Worm (Caenorhabditis elegans): ENCODE results near the gene srg-68.
"Not testable (repeated sequence)": the region's sequence is repeated elsewhere in the genome, so short reads cannot be mapped to it uniquely, and the experiment has no call there.

Gene srg-68

DNA sequence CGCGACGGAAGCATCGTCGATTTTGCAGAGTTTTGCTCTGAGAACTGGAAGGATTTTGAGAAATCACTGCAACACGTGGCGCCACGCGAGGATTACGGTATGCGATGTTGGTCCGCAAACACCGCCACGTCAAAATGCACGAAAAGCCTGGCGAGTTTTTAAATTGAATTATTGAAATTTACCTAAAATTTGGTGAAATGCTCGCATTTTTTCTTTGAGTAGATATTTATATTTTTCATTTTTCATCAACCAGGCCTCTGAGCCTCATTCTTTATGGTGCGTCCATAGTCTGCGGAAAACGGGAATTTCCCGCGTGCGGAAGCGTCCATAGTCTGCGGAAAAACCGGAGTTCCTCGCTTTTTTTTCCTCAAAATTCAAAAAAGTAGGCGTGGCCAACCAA is 5.7 kb upstream of the srg-68 start, which contains the start of gene ZC317.7:
Gene ZC317.7 (minus strand): TSS at position 101 of the 400 bp plus-strand sequence.
- not testable (repeated sequence) for TF ChIP-seq sptf-1 (tag; optimal IDR thresholded peaks at IDR 0.05); mab-5 (tag; optimal IDR thresholded peaks at IDR 0.05); sem-2 (GFP tag; optimal IDR thresholded peaks at IDR 0.05)

ce11 chrV:5468489-5468888 is 3.3 kb upstream of the srg-68 start, which contains the start of gene ZC317.6:
ZC317.6 (minus strand) TSS chrV:5468589.
- not testable (repeated sequence) for TF ChIP-seq M03D4.4 (tag; optimal IDR thresholded peaks at IDR 0.05); ham-2 (GFP tag; optimal IDR thresholded peaks at IDR 0.05); mab-5 (tag; optimal IDR thresholded peaks at IDR 0.05)

ce11 chrV:5462894-5463293 is 2.3 kb downstream of the srg-68 start, which contains the start of gene srg-67:
srg-67 (minus strand) TSS chrV:5462994.
- no peak for TF ChIP-seq ces-1 (GFP tag; optimal IDR thresholded peaks at IDR 0.05)
- TF ChIP-seq unc-120 (tag; optimal IDR thresholded peaks at IDR 0.05; ENCODE audit: poor library complexity, severe bottlenecking): no peak
- TF ChIP-seq nhr-12 (tag; optimal IDR thresholded peaks at IDR 0.05): no peak
- TF ChIP-seq mab-5 (tag; optimal IDR thresholded peaks at IDR 0.05): no peak
- TF ChIP-seq unc-62 (GFP tag; optimal IDR thresholded peaks at IDR 0.05): no peak

DNA sequence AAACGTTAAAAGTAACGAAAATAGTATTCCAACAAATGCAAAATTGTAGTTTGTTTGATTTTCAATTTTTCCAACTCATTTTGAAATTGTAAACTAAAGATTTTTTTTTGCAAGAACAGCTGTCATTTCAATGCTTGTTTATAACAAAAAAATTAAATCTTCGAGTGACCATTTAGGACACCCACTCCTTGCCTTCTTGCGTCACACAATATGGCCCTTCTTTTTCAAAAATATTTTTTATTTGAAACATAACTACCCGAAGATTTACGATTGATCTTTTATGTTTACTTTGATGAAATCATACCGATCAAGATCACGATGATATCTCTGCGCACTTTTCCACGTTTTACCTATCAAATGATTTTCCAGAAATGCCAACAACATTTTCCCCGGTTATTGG is 5.4 kb downstream of the srg-68 start, which contains the start of gene ZC317.2:
Gene ZC317.2 (plus strand): TSS at position 301 of the 400 bp plus-strand sequence.
- no peak for TF ChIP-seq mep-1 (tag; optimal IDR thresholded peaks at IDR 0.05)
- TF ChIP-seq lin-32 (GFP tag; optimal IDR thresholded peaks at IDR 0.05): no peak
- TF ChIP-seq drap-1 (GFP tag; optimal IDR thresholded peaks at IDR 0.05): no peak
- TF ChIP-seq M03D4.4 (tag; optimal IDR thresholded peaks at IDR 0.05): no peak
- TF ChIP-seq hlh-1 (tag; optimal IDR thresholded peaks at IDR 0.05): no peak
- no peak for TF ChIP-seq bed-3 (GFP tag; optimal IDR thresholded peaks at IDR 0.05)
- TF ChIP-seq ceh-43 (GFP tag; optimal IDR thresholded peaks at IDR 0.05): no peak
- TF ChIP-seq unc-39 (tag; optimal IDR thresholded peaks at IDR 0.05): no peak
- TF ChIP-seq ceh-83 (GFP tag; optimal IDR thresholded peaks at IDR 0.05): no peak
- no peak for TF ChIP-seq snpc-4 (tag; optimal IDR thresholded peaks at IDR 0.05)
- no peak for TF ChIP-seq ceh-39 (tag; optimal IDR thresholded peaks at IDR 0.05)
- no peak for TF ChIP-seq mab-5 (tag; optimal IDR thresholded peaks at IDR 0.05)
- TF ChIP-seq ztf-11 (tag; optimal IDR thresholded peaks at IDR 0.05): no peak
- TF ChIP-seq lin-13 (tag; optimal IDR thresholded peaks at IDR 0.05): no peak
- TF ChIP-seq sptf-1 (tag; optimal IDR thresholded peaks at IDR 0.05): no peak
- TF ChIP-seq ham-2 (GFP tag; optimal IDR thresholded peaks at IDR 0.05): no peak
- no peak for TF ChIP-seq nhr-76 (tag; optimal IDR thresholded peaks at IDR 0.05)
- TF ChIP-seq blmp-1 (tag; optimal IDR thresholded peaks at IDR 0.05): no peak
- TF ChIP-seq unc-120 (tag; optimal IDR thresholded peaks at IDR 0.05; ENCODE audit: poor library complexity, severe bottlenecking): no peak

DNA sequence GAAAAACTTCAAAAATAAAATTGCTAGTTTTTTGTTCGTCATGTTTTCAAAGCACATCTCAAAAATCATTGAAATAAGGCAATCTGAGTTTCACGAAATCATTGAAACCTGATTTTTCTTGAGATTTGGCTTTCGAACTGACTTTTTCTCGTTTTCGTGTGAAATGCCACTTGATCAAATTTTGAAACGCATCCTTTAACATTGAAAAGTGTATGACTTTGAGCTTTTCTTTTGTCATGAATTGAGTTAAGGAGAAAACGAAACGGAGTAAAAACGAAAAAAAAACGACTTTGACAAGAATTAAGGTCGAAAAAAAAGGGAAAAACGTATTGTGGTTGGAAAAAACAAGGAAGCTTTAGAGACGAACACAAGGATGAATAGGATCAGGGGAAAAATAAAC is 10.3 kb downstream of the srg-68 start:
- peak; percentile 9 for TF ChIP-seq ces-1 (GFP tag; optimal IDR thresholded peaks at IDR 0.05)
- no peak for TF ChIP-seq ztf-11 (tag; optimal IDR thresholded peaks at IDR 0.05)

DNA sequence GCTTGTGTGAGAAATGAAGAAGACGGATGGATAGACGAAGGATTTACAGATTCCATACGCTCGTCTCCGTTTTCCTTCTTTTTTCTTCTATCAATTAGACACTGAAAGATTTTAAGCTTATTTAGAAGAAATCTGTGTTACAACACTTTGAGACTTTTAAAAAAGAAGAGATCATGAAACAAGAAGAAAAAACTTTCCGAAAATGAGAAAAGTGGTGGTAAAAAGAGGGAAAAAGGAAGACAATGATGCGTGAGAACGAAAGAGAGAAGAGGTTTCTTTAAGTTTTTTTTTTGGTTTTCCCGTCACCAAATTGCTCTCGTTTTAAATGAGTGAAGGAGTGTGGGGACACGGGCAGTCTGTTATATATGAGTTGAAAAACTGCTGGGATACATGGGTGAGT is 11.6 kb downstream of the srg-68 start, which contains the start of gene glc-3:
Gene glc-3 (minus strand): TSS at position 101 of the 400 bp plus-strand sequence.
- TF ChIP-seq elt-1 (tag; optimal IDR thresholded peaks at IDR 0.05; ENCODE audit: borderline replicate concordance, insufficient read depth) (no peak), nhr-28 (tag; optimal IDR thresholded peaks at IDR 0.05) (no peak), elt-3 (tag; optimal IDR thresholded peaks at IDR 0.05) (no peak), unc-62 (GFP tag; optimal IDR thresholded peaks at IDR 0.05) (no peak), unc-120 (tag; optimal IDR thresholded peaks at IDR 0.05; ENCODE audit: poor library complexity, severe bottlenecking) (no peak), tbx-8 (GFP tag; optimal IDR thresholded peaks at IDR 0.05) (no peak), drap-1 (GFP tag; optimal IDR thresholded peaks at IDR 0.05) (no peak), ceh-43 (GFP tag; optimal IDR thresholded peaks at IDR 0.05) (no peak), cnd-1 (tag; optimal IDR thresholded peaks at IDR 0.05) (no peak), nhr-76 (tag; optimal IDR thresholded peaks at IDR 0.05) (no peak), M03D4.4 (tag; optimal IDR thresholded peaks at IDR 0.05) (no peak), unc-39 (tag; optimal IDR thresholded peaks at IDR 0.05) (no peak), nhr-12 (tag; optimal IDR thresholded peaks at IDR 0.05) (no peak)
